Worm (Caenorhabditis elegans) whole organism, L3 larva: ENCODE data around the gene F55G7.4.

Source experiments
- egl-27 ChIP-seq: sonication (generic microtip); optimal IDR thresholded peaks from 4 replicates; lab custom pipeline; 2017; ENCODE audit warnings: missing biosample characterization, missing genetic modification reagents, missing genetic modification characterization
- elt-3 ChIP-seq, 3 experiments: fragments of 150-350 bp in 1 of 3; sonication (generic microtip) in 2 of 3; optimal IDR thresholded peaks; 2 replicates in 2 of 3; 4 replicates in 1 of 3; lab custom pipeline; 2014 to 2017; ENCODE audit warnings: missing biosample characterization in 3 of 3, missing genetic modification characterization in 3 of 3
- lin-15B ChIP-seq: fragments of 150-350 bp; optimal IDR thresholded peaks from 2 replicates; lab custom pipeline; 2014; ENCODE audit warnings: missing biosample characterization, missing genetic modification characterization
- mdl-1 ChIP-seq: fragments of 150-350 bp; optimal IDR thresholded peaks from 2 replicates; lab custom pipeline; 2014; ENCODE audit warnings: missing biosample characterization, missing genetic modification characterization
- nhr-11 ChIP-seq: fragments of 150-350 bp; optimal IDR thresholded peaks from 2 replicates; lab custom pipeline; 2014; ENCODE audit warnings: missing biosample characterization, missing genetic modification characterization
- nhr-237 ChIP-seq: fragments of 150-350 bp; optimal IDR thresholded peaks from 2 replicates; lab custom pipeline; 2014; ENCODE audit warnings: missing biosample characterization, missing genetic modification characterization
- pqm-1 ChIP-seq: fragments of 150-350 bp; optimal IDR thresholded peaks from 2 replicates; lab custom pipeline; 2017; ENCODE audit warnings: missing biosample characterization, missing genetic modification characterization, inconsistent platforms
- unc-39 ChIP-seq: sonication (generic microtip); optimal IDR thresholded peaks from 4 replicates; lab custom pipeline; 2017; ENCODE audit warnings: missing biosample characterization, missing genetic modification characterization

- no peak for TF ChIP-seq lin-15B (tag; lab: Kevin White, UChicago)
- TF ChIP-seq nhr-237, result no peak
- TF ChIP-seq mdl-1 (tag; lab: Kevin White, UChicago), result no peak
- TF ChIP-seq unc-39 (tag; lab: Kevin White, UChicago), result no peak
- TF ChIP-seq egl-27 (tag; lab: Kevin White, UChicago), result no peak
- no peak for TF ChIP-seq nhr-11 (tag; lab: Kevin White, UChicago)
- no peak for TF ChIP-seq pqm-1
- no peak for TF ChIP-seq elt-3 (tag; optimal IDR thresholded peaks at IDR 0.05; lab: Kevin White, UChicago)
These were observed 7.2 kb downstream of the F55G7.4 start for ce11 chrX:11934933-11935332.
